Worm (Caenorhabditis elegans): Measurements from ENCODE around the gene his-32.
A peak's percentile ranks its signal among the peaks of the same experiment; 100 is the strongest.

his-32 gene

DNA sequence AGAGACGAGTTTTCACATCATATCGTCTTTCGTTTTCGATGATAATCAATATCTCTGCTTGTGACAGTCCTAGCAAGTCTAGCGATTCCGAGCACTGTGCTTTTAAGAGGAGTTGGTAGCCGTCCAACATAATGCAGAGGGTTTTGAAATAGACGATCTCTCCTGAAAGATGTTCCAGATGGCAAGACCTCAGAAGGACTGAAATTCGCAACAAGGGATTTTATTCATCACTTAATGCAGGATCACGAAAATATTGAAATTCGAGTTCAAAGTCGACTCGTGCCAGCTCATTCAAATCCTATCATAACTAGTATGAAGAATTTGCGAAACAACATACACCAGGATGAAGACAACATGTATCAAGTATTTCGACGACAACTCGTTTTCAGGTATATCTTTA lies 43.4 kb downstream of the his-32 start, which contains the start of gene D2096.7 (continued):
- no peak for TF ChIP-seq vab-7 (GFP tag; IDR thresholded peaks at IDR 0.05)
- TF ChIP-seq F37D6.2 (tag; optimal IDR thresholded peaks at IDR 0.05): no peak
- TF ChIP-seq F10B5.3 (tag; optimal IDR thresholded peaks at IDR 0.05): no peak
- no peak for TF ChIP-seq ceh-20 (GFP tag; IDR thresholded peaks at IDR 0.05)
- TF ChIP-seq nhr-25 (tag; optimal IDR thresholded peaks at IDR 0.05; ENCODE audit: borderline replicate concordance, insufficient read depth): no peak
- no peak for TF ChIP-seq ztf-7 (tag; optimal IDR thresholded peaks at IDR 0.05)
- TF ChIP-seq daf-8 (GFP tag; IDR thresholded peaks at IDR 0.05): no peak
- TF ChIP-seq ceh-82 (tag; optimal IDR thresholded peaks at IDR 0.05): no peak
- TF ChIP-seq dmd-6 (GFP tag; IDR thresholded peaks at IDR 0.05): no peak
- TF ChIP-seq unc-39 (tag; optimal IDR thresholded peaks at IDR 0.05): no peak
- no peak for TF ChIP-seq skn-1 (tag; optimal IDR thresholded peaks at IDR 0.05)
- 0 out of 2 replicates have a peak, but pooled peaks have one; percentile 41 for TF ChIP-seq mxl-2 (GFP tag; conservative IDR thresholded peaks at IDR 0.05)
- TF ChIP-seq tag-97 (GFP tag; IDR thresholded peaks at IDR 0.05): no peak
- TF ChIP-seq rbr-2 (tag; optimal IDR thresholded peaks at IDR 0.05): no peak
- TF ChIP-seq hlh-30 (tag; optimal IDR thresholded peaks at IDR 0.05; ENCODE audit: insufficient read depth): no peak
- TF ChIP-seq lin-38 (GFP tag; IDR thresholded peaks at IDR 0.05): peak; percentile 82
- TF ChIP-seq daf-16 (GFP tag; optimal IDR thresholded peaks at IDR 0.05): peak in 1 of 2 experiments; percentile 11
- TF ChIP-seq daf-16 (tag; optimal IDR thresholded peaks at IDR 0.05): peak; percentile 28
- TF ChIP-seq saeg-2 (GFP tag; IDR thresholded peaks at IDR 0.05): peak; percentile 47; the same call in 1 of the 2 replicates
- TF ChIP-seq F26F4.8 (GFP tag; conservative IDR thresholded peaks at IDR 0.05): no peak
- TF ChIP-seq nhr-6 (tag; optimal IDR thresholded peaks at IDR 0.05): no peak
- TF ChIP-seq hif-1 (tag; optimal IDR thresholded peaks at IDR 0.05): no peak
- no peak for TF ChIP-seq ceh-62 (tag; optimal IDR thresholded peaks at IDR 0.05)
- peak; percentile 44 for TF ChIP-seq duxl-1 (tag; optimal IDR thresholded peaks at IDR 0.05; ENCODE audit: poor library complexity)
- peak; percentile 62 for TF ChIP-seq Y5F2A.4 (GFP tag; optimal IDR thresholded peaks at IDR 0.05)
- TF ChIP-seq lin-15B (tag; optimal IDR thresholded peaks at IDR 0.05): no peak
- no peak for TF ChIP-seq R02D3.7 (tag; optimal IDR thresholded peaks at IDR 0.05)
- peak; percentile 33 for TF ChIP-seq spr-1 (tag; optimal IDR thresholded peaks at IDR 0.05)
- no peak for TF ChIP-seq fkh-10 (GFP tag; optimal IDR thresholded peaks at IDR 0.05)
- TF ChIP-seq daf-19 (GFP tag; conservative IDR thresholded peaks at IDR 0.05): peak; percentile 54; the same call in 1 of the 2 replicates
- no peak for TF ChIP-seq fos-1 (tag; optimal IDR thresholded peaks at IDR 0.05)
- TF ChIP-seq F49E8.2 (tag; optimal IDR thresholded peaks at IDR 0.05; ENCODE audit: borderline replicate concordance): peak; percentile 94
- no peak for TF ChIP-seq dmd-9 (GFP tag; IDR thresholded peaks at IDR 0.05)
- 0 out of 2 replicates have a peak, but pooled peaks have one; percentile 23 for TF ChIP-seq ZK337.2 (GFP tag; IDR thresholded peaks at IDR 0.05)
- no peak for TF ChIP-seq nhr-41 (GFP tag; IDR thresholded peaks at IDR 0.05)
- TF ChIP-seq D1046.2 (GFP tag; IDR thresholded peaks at IDR 0.05): peak; percentile 30; the same call in 1 of the 2 replicates
- TF ChIP-seq madf-9 (GFP tag; conservative IDR thresholded peaks at IDR 0.05): no peak
- no peak for TF ChIP-seq ztf-11 (tag; optimal IDR thresholded peaks at IDR 0.05)
- TF ChIP-seq tra-1 (GFP tag; IDR thresholded peaks at IDR 0.05): no peak; the same call in 1 of the 2 replicates
- TF ChIP-seq spr-3 (GFP tag; optimal IDR thresholded peaks at IDR 0.05): peak; percentile 42

DNA sequence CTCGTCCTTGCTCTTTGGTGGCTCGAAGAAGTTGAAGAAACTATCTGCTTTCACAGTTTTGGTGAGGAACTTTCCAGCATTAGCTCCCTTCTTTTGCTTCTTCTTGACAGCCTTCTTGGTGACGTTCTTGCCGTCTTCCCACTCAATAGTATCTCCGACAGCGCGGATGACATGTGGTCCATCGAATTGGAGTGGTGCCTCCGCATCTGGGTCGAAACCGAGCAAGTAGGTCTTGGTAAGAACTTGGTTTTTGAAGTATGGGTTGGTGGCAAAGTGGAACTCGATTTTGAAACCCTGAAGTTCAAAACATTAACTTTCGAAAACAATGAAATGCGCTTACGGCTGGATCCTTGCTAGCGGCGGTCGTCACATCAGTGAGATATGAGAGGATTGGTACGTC lies 44.2 kb downstream of the his-32 start:
- TF ChIP-seq Y75B8A.6 (GFP tag; IDR thresholded peaks at IDR 0.05) (no peak), aha-1 (tag) (peak; percentile 62)
